Worm (Caenorhabditis elegans): Measurements from ENCODE around the gene AC3.12.

AC3.12 gene

DNA sequence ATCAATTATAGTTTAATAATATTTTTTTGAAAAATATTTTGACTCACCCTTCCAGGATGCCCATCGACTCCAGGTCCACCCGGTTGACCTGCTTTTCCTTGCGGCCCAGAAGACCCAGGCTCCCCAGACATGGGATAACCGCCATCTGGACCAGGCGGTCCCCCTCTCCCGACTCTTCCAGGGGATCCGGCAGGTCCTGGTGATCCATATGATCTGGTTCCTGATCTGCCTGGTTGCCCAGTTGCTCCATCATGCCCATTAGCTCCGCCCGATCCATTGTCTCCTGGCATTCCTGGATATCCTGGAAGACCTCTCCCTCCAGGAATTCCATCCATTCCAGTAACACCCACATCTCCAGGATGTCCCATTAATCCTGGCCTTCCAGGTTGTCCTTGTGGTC, 14.5 kb upstream of the AC3.12 start:
- TF ChIP-seq flt-1 (GFP tag; IDR thresholded peaks at IDR 0.05), result no peak
- no peak for TF ChIP-seq sea-1 (GFP tag; conservative IDR thresholded peaks at IDR 0.05)
- no peak for TF ChIP-seq hmg-4 (GFP tag; optimal IDR thresholded peaks at IDR 0.05)
- no peak for TF ChIP-seq ceh-36 (tag; optimal IDR thresholded peaks at IDR 0.05)
- TF ChIP-seq ets-7 (tag; optimal IDR thresholded peaks at IDR 0.05), result no peak
- no peak for TF ChIP-seq hmbx-1 (tag; optimal IDR thresholded peaks at IDR 0.05)
- no peak for TF ChIP-seq tbx-11 (GFP tag; IDR thresholded peaks at IDR 0.05)
- TF ChIP-seq ceh-13 (GFP tag; optimal IDR thresholded peaks at IDR 0.05), result no peak
- no peak for TF ChIP-seq F13C5.2 (tag; optimal IDR thresholded peaks at IDR 0.05)

DNA sequence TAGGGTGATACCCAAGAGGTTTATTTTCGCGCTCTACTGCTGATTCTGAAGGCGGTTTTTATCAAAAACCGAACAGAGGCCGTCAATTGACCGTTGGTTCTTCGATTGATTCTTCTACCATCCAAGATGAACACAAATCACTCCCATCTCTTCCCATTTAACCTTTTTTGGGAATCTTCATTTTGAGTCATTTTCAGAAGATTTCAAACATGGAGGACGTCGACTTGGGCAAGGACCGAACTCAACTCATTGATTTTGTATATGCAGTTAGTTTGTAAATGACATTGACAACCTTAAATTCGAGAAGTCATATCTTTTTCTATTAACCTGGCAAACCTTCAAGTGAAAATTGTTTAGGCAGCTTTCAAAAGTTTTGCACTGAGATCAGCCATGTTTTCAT, 9.1 kb upstream of the AC3.12 start, which contains the start of gene AC3.5:
Gene AC3.5 (plus strand): TSS at position 210 of the 400 bp plus-strand sequence.
- TF ChIP-seq pes-1 (GFP tag; IDR thresholded peaks at IDR 0.05), result no peak
- TF ChIP-seq hmg-4 (GFP tag; optimal IDR thresholded peaks at IDR 0.05), result no peak
- TF ChIP-seq B0310.2 (tag; optimal IDR thresholded peaks at IDR 0.05), result no peak
- TF ChIP-seq hmbx-1 (tag; optimal IDR thresholded peaks at IDR 0.05), result no peak
- TF ChIP-seq scrt-1 (GFP tag; IDR thresholded peaks at IDR 0.05), result no peak
- TF ChIP-seq ceh-36 (tag; optimal IDR thresholded peaks at IDR 0.05), result no peak
- no peak for TF ChIP-seq hnd-1 (tag; optimal IDR thresholded peaks at IDR 0.05)
- no peak for TF ChIP-seq F13C5.2 (tag; optimal IDR thresholded peaks at IDR 0.05)
- no peak for TF ChIP-seq tbx-37 (GFP tag; conservative IDR thresholded peaks at IDR 0.05)
- no peak for TF ChIP-seq flt-1 (GFP tag; IDR thresholded peaks at IDR 0.05)
- no peak for TF ChIP-seq ama-1 (optimal IDR thresholded peaks at IDR 0.05)
- no peak for TF ChIP-seq ceh-13 (GFP tag; optimal IDR thresholded peaks at IDR 0.05)
- no peak for TF ChIP-seq ets-7 (tag; optimal IDR thresholded peaks at IDR 0.05)
- no peak for TF ChIP-seq tra-4 (tag; optimal IDR thresholded peaks at IDR 0.05)
- no peak for TF ChIP-seq tbx-11 (GFP tag; IDR thresholded peaks at IDR 0.05)
- no peak for TF ChIP-seq sea-1 (GFP tag; conservative IDR thresholded peaks at IDR 0.05)
- TF ChIP-seq aly-1 (tag; optimal IDR thresholded peaks at IDR 0.05), result no peak

DNA sequence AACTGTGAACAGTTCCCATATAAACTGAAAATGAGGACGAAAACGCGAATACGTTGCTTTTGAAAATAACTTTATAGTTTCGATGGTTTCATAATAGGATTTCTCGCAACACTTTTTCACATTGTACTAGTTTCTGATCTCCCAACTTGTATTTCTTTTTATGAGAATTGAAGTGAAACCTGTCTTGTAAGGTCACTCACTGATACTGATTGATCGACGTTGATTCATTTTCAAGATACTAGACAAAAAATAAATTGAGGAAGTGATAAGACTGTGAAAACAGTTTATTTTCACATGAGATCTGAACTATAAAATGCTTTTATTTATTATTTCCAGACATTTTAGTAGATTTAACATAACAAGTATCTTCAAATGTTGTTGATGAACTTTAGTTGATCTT, 8.2 kb upstream of the AC3.12 start:
- TF ChIP-seq pes-1 (GFP tag; IDR thresholded peaks at IDR 0.05) (no peak), ceh-36 (tag; optimal IDR thresholded peaks at IDR 0.05) (no peak), hnd-1 (tag; optimal IDR thresholded peaks at IDR 0.05) (no peak), hmg-4 (GFP tag; optimal IDR thresholded peaks at IDR 0.05) (no peak), F13C5.2 (tag; optimal IDR thresholded peaks at IDR 0.05) (no peak), scrt-1 (GFP tag; IDR thresholded peaks at IDR 0.05) (no peak), tra-4 (tag; optimal IDR thresholded peaks at IDR 0.05) (no peak), sea-1 (GFP tag; conservative IDR thresholded peaks at IDR 0.05) (no peak)

DNA sequence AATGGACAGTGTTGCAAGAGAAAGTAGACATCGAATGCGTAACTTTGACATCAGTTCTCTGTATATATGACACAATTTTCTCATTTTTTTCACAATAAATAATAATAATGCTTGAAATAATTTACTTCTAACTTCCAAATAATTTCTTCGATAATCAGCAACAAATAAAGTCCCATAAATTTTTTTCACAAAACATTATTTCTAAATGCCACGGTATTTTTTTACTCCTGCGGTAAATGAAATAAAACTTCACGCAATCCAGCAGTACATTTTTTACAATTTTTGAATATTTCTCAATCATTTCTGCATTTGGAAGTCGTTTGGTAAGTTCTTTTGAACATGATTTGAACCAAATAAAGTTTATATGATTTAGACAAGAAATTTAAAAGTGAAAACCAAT, 4.8 kb upstream of the AC3.12 start, which contains the start of gene spe-10:
Gene spe-10 (plus strand): TSS at position 301 of the 400 bp plus-strand sequence.
- no peak for TF ChIP-seq B0310.2 (tag; optimal IDR thresholded peaks at IDR 0.05)
- TF ChIP-seq ama-1 (optimal IDR thresholded peaks at IDR 0.05), result no peak
- TF ChIP-seq scrt-1 (GFP tag; IDR thresholded peaks at IDR 0.05), result no peak
- no peak for TF ChIP-seq sea-1 (GFP tag; conservative IDR thresholded peaks at IDR 0.05)
- TF ChIP-seq tbx-11 (GFP tag; IDR thresholded peaks at IDR 0.05), result no peak
- TF ChIP-seq tbx-37 (GFP tag; conservative IDR thresholded peaks at IDR 0.05), result no peak
- no peak for TF ChIP-seq hnd-1 (tag; optimal IDR thresholded peaks at IDR 0.05)
- no peak for TF ChIP-seq flt-1 (GFP tag; IDR thresholded peaks at IDR 0.05)
- TF ChIP-seq aly-1 (tag; optimal IDR thresholded peaks at IDR 0.05), result no peak
- no peak for TF ChIP-seq F13C5.2 (tag; optimal IDR thresholded peaks at IDR 0.05)
- no peak for TF ChIP-seq ets-7 (tag; optimal IDR thresholded peaks at IDR 0.05)
- no peak for TF ChIP-seq hmbx-1 (tag; optimal IDR thresholded peaks at IDR 0.05)
- no peak for TF ChIP-seq pes-1 (GFP tag; IDR thresholded peaks at IDR 0.05)

DNA sequence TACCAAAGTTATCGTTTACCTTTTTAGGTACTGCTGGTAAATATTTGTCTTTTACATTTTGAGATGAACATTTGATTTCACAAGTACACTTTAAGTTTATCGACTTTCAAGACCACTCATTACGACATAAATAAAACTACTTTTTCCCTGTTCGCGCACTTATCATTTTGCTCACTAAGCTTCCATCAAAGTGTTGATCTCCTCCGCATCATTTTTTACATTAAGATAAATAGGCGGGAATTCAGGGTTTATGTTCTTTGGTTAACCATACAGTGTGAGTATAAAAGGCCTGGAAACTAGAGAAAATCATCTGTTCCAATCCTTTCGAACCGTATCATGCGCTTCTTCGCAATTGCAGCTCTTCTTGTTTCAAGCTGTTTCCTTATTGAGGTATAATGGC, 2.9 kb upstream of the AC3.12 start, which contains the start of gene pqn-2:
Gene pqn-2 (plus strand): TSS at position 301 of the 400 bp plus-strand sequence.
- TF ChIP-seq tbx-37 (GFP tag; conservative IDR thresholded peaks at IDR 0.05) (no peak), tra-4 (tag; optimal IDR thresholded peaks at IDR 0.05) (no peak), hmbx-1 (tag; optimal IDR thresholded peaks at IDR 0.05) (no peak), hnd-1 (tag; optimal IDR thresholded peaks at IDR 0.05) (no peak)

DNA sequence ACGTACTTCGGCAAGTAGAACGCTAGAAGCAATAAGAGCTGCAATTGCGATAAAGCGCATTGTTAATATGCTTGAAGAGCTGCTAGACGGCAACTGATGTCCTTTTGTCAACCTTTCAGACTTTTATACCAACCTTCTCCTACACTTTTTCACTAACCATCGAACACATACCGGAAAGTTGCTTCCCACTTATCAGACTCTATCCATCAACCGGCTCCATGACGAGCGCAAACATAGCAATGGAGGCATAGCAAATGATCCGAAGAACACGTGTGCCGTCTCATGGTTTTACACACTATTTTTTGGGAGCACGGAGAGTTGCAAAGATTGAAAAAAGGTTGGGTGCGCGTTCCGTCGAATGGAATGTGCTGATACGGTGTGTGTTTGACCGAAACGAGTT, 2.5 kb upstream of the AC3.12 start, which contains the start of gene abu-1:
Gene abu-1 (minus strand): TSS at position 101 of the 400 bp plus-strand sequence.
- TF ChIP-seq flt-1 (GFP tag; IDR thresholded peaks at IDR 0.05) (no peak), ceh-36 (tag; optimal IDR thresholded peaks at IDR 0.05) (no peak), B0310.2 (tag; optimal IDR thresholded peaks at IDR 0.05) (no peak), ama-1 (optimal IDR thresholded peaks at IDR 0.05) (no peak), sea-1 (GFP tag; conservative IDR thresholded peaks at IDR 0.05) (no peak), tbx-37 (GFP tag; conservative IDR thresholded peaks at IDR 0.05) (no peak), hmg-4 (GFP tag; optimal IDR thresholded peaks at IDR 0.05) (no peak), pes-1 (GFP tag; IDR thresholded peaks at IDR 0.05) (no peak), hnd-1 (tag; optimal IDR thresholded peaks at IDR 0.05) (no peak), ceh-13 (GFP tag; optimal IDR thresholded peaks at IDR 0.05) (no peak), scrt-1 (GFP tag; IDR thresholded peaks at IDR 0.05) (no peak), aly-1 (tag; optimal IDR thresholded peaks at IDR 0.05) (no peak), tbx-11 (GFP tag; IDR thresholded peaks at IDR 0.05) (no peak), hmbx-1 (tag; optimal IDR thresholded peaks at IDR 0.05) (no peak), F13C5.2 (tag; optimal IDR thresholded peaks at IDR 0.05) (no peak), tra-4 (tag; optimal IDR thresholded peaks at IDR 0.05) (no peak), ets-7 (tag; optimal IDR thresholded peaks at IDR 0.05) (no peak)

DNA sequence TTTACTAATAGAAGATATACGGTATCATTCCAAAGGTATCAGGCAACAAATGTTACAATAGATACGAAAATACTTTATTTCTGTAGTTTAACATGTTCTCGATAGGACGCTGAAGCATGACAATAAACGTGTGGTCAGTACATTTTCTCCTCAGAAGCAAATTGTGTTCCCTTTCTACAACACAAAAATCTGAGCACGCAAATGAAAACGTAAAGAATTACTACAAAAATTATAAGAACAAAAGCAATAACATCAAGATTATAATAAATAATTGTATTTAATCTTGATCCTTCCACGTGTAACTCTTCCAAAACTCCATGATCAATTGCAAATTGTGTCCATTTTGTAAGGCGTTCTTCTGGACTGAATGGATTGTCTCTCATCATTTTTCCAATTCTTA, 568 bp upstream of the AC3.12 start:
- TF ChIP-seq hmg-4 (GFP tag; optimal IDR thresholded peaks at IDR 0.05) (no peak), tbx-37 (GFP tag; conservative IDR thresholded peaks at IDR 0.05) (no peak), hnd-1 (tag; optimal IDR thresholded peaks at IDR 0.05) (no peak), pes-1 (GFP tag; IDR thresholded peaks at IDR 0.05) (no peak), F13C5.2 (tag; optimal IDR thresholded peaks at IDR 0.05) (no peak), ceh-36 (tag; optimal IDR thresholded peaks at IDR 0.05) (no peak), B0310.2 (tag; optimal IDR thresholded peaks at IDR 0.05) (no peak), ceh-13 (GFP tag; optimal IDR thresholded peaks at IDR 0.05) (no peak), tra-4 (tag; optimal IDR thresholded peaks at IDR 0.05) (no peak), ets-7 (tag; optimal IDR thresholded peaks at IDR 0.05) (no peak), aly-1 (tag; optimal IDR thresholded peaks at IDR 0.05) (no peak), ama-1 (optimal IDR thresholded peaks at IDR 0.05) (no peak), flt-1 (GFP tag; IDR thresholded peaks at IDR 0.05) (no peak), scrt-1 (GFP tag; IDR thresholded peaks at IDR 0.05) (no peak), tbx-11 (GFP tag; IDR thresholded peaks at IDR 0.05) (no peak), sea-1 (GFP tag; conservative IDR thresholded peaks at IDR 0.05) (no peak), hmbx-1 (tag; optimal IDR thresholded peaks at IDR 0.05) (no peak)

Measured in whole organism, early embryonic.